Fruit fly (Drosophila melanogaster) whole organism, adult: ENCODE data around the gene CG6729.

Experiments used
- CG11617 ChIP-seq: fragments of 200-800 bp; sonication (Bioruptor generic); optimal IDR thresholded peaks from 2 replicates; lab custom pipeline; 2017; ENCODE audit warnings: mild to moderate bottlenecking, missing biosample characterization, missing genetic modification reagents, missing genetic modification characterization
- CG7101 ChIP-seq: fragments of 200-800 bp; sonication (Bioruptor generic); optimal IDR thresholded peaks from 2 replicates; lab custom pipeline; 2018; ENCODE audit warnings: missing biosample characterization, mild to moderate bottlenecking, missing genetic modification characterization, moderate library complexity
- Clk ChIP-seq: fragments of 200-800 bp; sonication (Bioruptor generic); optimal IDR thresholded peaks from 2 replicates; lab custom pipeline; 2017; ENCODE audit warnings: missing biosample characterization, missing genetic modification characterization
- ovo ChIP-seq: fragments of 200-800 bp; sonication (Bioruptor generic); optimal IDR thresholded peaks from 2 replicates; lab custom pipeline; 2016; ENCODE audit warnings: missing biosample characterization, missing genetic modification characterization
- tj ChIP-seq: fragments of 200-800 bp; sonication (Bioruptor generic); optimal IDR thresholded peaks from 3 replicates; lab custom pipeline; 2017; ENCODE audit warnings: missing biosample characterization, mild to moderate bottlenecking, missing genetic modification characterization, moderate library complexity
- toe ChIP-seq: fragments of 200-800 bp; sonication (Bioruptor generic); optimal IDR thresholded peaks from 2 replicates; lab custom pipeline; 2016; ENCODE audit warnings: missing biosample characterization, missing genetic modification characterization

dm6 chr2L:10701499-10702062, 42.2 kb downstream of the CG6729 start, which contains the start of gene Lip1:
- TF ChIP-seq CG11617 (no peak), ovo (no peak), toe (GFP tag; lab: Kevin White, UChicago) (no peak), tj (no peak), Clk (no peak), CG7101 (tag; lab: Kevin White, UChicago) (no peak)
